Fruit fly (Drosophila melanogaster): ENCODE data around the gene LKRSDH.

LKRSDH gene

DNA sequence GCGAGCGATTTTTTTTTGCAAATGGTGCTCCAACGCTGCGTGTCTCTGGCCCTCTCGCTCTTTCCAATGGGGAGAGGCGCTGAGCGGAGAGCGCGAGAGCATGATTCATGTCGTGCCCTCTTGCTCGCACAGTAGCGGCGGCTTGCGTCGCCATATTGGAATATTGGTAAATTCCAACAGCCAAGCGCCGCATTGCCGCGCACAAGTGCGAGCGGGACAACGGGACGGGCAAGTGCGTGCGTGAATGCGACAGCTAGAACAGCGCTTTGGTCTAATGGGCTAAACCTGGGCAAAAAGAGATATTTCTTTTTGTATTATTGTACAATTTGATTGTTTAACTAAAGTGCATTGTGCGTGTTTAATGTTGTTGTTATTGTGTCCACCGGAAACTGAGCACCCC, 32.5 kb upstream of the LKRSDH start (continued):
- TF ChIP-seq Lim3 (GFP tag; IDR thresholded peaks at IDR 0.05) (no peak), CG8290 (GFP tag; optimal IDR thresholded peaks at IDR 0.05) (peak; percentile 30), CG8290 (tag; optimal IDR thresholded peaks at IDR 0.05) (peak; percentile 20 to 79), bbx (GFP tag; IDR thresholded peaks at IDR 0.05; ENCODE audit: partially characterized antibody) (peak; percentile 69), CG5245 (GFP tag; optimal IDR thresholded peaks at IDR 0.05) (no peak), CG4404 (GFP tag; IDR thresholded peaks at IDR 0.05) (no peak), CG10654 (GFP tag; optimal IDR thresholded peaks at IDR 0.05) (no peak), CG17361 (GFP tag; IDR thresholded peaks at IDR 0.05) (no peak), CG8388 (GFP tag; optimal IDR thresholded peaks at IDR 0.05) (no peak), cas (GFP tag; IDR thresholded peaks at IDR 0.05) (no peak), maf-S (GFP tag; optimal IDR thresholded peaks at IDR 0.05) (no peak), ind (GFP tag; optimal IDR thresholded peaks at IDR 0.05) (no peak), tgo (GFP tag; IDR thresholded peaks at IDR 0.05) (no peak), CG9797 (GFP tag; optimal IDR thresholded peaks at IDR 0.05) (no peak), Spps (tag; optimal IDR thresholded peaks at IDR 0.05) (no peak), gce (GFP tag; IDR thresholded peaks at IDR 0.05) (no peak), hb (GFP tag; IDR thresholded peaks at IDR 0.05; ENCODE audit: partially characterized antibody) (no peak), CG11723 (GFP tag; optimal IDR thresholded peaks at IDR 0.05) (no peak), CG1602 (GFP tag; optimal IDR thresholded peaks at IDR 0.05) (no peak), emc (GFP tag; optimal IDR thresholded peaks at IDR 0.05) (no peak), CG15011 (GFP tag; optimal IDR thresholded peaks at IDR 0.05) (no peak), CG3281 (GFP tag; optimal IDR thresholded peaks at IDR 0.05) (no peak), HLH3B (GFP tag; IDR thresholded peaks at IDR 0.05) (0 out of 2 replicates have a peak, but pooled peaks have one; percentile 16), CG43689 (GFP tag; IDR thresholded peaks at IDR 0.05) (no peak), CG11456 (GFP tag; IDR thresholded peaks at IDR 0.05) (no peak), CG6175 (GFP tag; IDR thresholded peaks at IDR 0.05) (no peak), Doc2 (GFP tag; IDR thresholded peaks at IDR 0.05) (no peak), D19A (tag; optimal IDR thresholded peaks at IDR 0.05) (no peak), fd64A (GFP tag; optimal IDR thresholded peaks at IDR 0.05) (no peak), CG31441 (GFP tag; IDR thresholded peaks at IDR 0.05) (no peak), CG4707 (GFP tag; optimal IDR thresholded peaks at IDR 0.05) (no peak), CG2875 (GFP tag; optimal IDR thresholded peaks at IDR 0.05) (no peak), cato (GFP tag; optimal IDR thresholded peaks at IDR 0.05; ENCODE audit: borderline replicate concordance) (no peak), chm (GFP tag; IDR thresholded peaks at IDR 0.05) (peak; percentile 59; the same call in 1 of the 2 replicates), Fer1 (GFP tag; optimal IDR thresholded peaks at IDR 0.05) (no peak), CG12155 (GFP tag; optimal IDR thresholded peaks at IDR 0.05) (no peak), mirr (GFP tag; optimal IDR thresholded peaks at IDR 0.05) (peak; percentile 49), unpg (GFP tag; optimal IDR thresholded peaks at IDR 0.05) (no peak), E2f2 (GFP tag; IDR thresholded peaks at IDR 0.05) (no peak), btn (GFP tag; optimal IDR thresholded peaks at IDR 0.05) (no peak), Sin3A (optimal IDR thresholded peaks at IDR 0.05) (no peak), ash1 (GFP tag; optimal IDR thresholded peaks at IDR 0.05) (no peak), CG16779 (GFP tag; IDR thresholded peaks at IDR 0.05) (no peak), CG9817 (tag; optimal IDR thresholded peaks at IDR 0.05) (no peak), da (GFP tag; optimal IDR thresholded peaks at IDR 0.05) (no peak), NFAT (GFP tag; IDR thresholded peaks at IDR 0.05) (peak; percentile 62; the same call in 1 of the 2 replicates), amos (GFP tag; IDR thresholded peaks at IDR 0.05; ENCODE audit: partially characterized antibody) (peak; percentile 57), CoRest (tag; optimal IDR thresholded peaks at IDR 0.05) (peak; percentile 16), run (tag; optimal IDR thresholded peaks at IDR 0.05) (no peak), fru (optimal IDR thresholded peaks at IDR 0.05) (no peak), Rfx (GFP tag; IDR thresholded peaks at IDR 0.05) (peak; percentile 43; the same call in 1 of the 2 replicates), sob (GFP tag; IDR thresholded peaks at IDR 0.05) (no peak), sima (GFP tag; optimal IDR thresholded peaks at IDR 0.05) (no peak), Nf-YB (GFP tag; optimal IDR thresholded peaks at IDR 0.05) (peak; percentile 49)
